Fruit fly (Drosophila melanogaster) whole organism, embryonic: ENCODE measurements around the gene Nf-YA.

Experiments
- Ada2b ChIP-seq: fragments of 200-800 bp; sonication (Bioruptor generic); IDR thresholded peaks from 2 replicates; pipeline ENCODE4 v1.3.6; 2022; ENCODE audit warnings: missing biosample characterization, missing genetic modification characterization
- Atf3 ChIP-seq: fragments of 200-800 bp; sonication (Bioruptor generic); optimal IDR thresholded peaks from 3 replicates; lab custom pipeline; 2016; ENCODE audit warnings: missing biosample characterization, missing genetic modification characterization
- Bgb ChIP-seq: fragments of 200-800 bp; sonication (Bioruptor generic); IDR thresholded peaks from 2 replicates; pipeline ENCODE4 v1.3.6; 2022; ENCODE audit warnings: missing biosample characterization, missing genetic modification characterization; ENCODE audit not compliant: partially characterized antibody
- CG10147 ChIP-seq: fragments of 200-800 bp; sonication (Bioruptor generic); optimal IDR thresholded peaks from 2 replicates; lab custom pipeline; 2019; ENCODE audit warnings: missing biosample characterization, mild to moderate bottlenecking, missing genetic modification characterization, moderate library complexity
- CG10565 ChIP-seq: fragments of 200-800 bp; sonication (Bioruptor generic); optimal IDR thresholded peaks from 3 replicates; lab custom pipeline; 2016; ENCODE audit warnings: missing biosample characterization, mild to moderate bottlenecking, missing genetic modification characterization
- CG12391 ChIP-seq: fragments of 200-800 bp; sonication (Bioruptor generic); optimal IDR thresholded peaks from 3 replicates; lab custom pipeline; 2018; ENCODE audit warnings: missing biosample characterization, mild to moderate bottlenecking, missing genetic modification characterization, moderate library complexity
- CG14050 ChIP-seq: fragments of 200-800 bp; sonication (Bioruptor generic); IDR thresholded peaks from 3 replicates; pipeline ENCODE4 v1.3.6; 2022; ENCODE audit warnings: missing biosample characterization, missing genetic modification characterization
- CG16863 ChIP-seq: fragments of 200-800 bp; sonication (Bioruptor generic); optimal IDR thresholded peaks from 3 replicates; lab custom pipeline; 2016; ENCODE audit warnings: missing biosample characterization, missing genetic modification characterization
- CG1832 ChIP-seq: fragments of 200-800 bp; sonication (Bioruptor generic); optimal IDR thresholded peaks from 2 replicates; lab custom pipeline; 2017; ENCODE audit warnings: missing biosample characterization, mild to moderate bottlenecking, missing genetic modification characterization, inconsistent platforms
- CG2120 ChIP-seq: fragments of 200-800 bp; sonication (Bioruptor generic); optimal IDR thresholded peaks from 3 replicates; lab custom pipeline; 2016; ENCODE audit warnings: missing biosample characterization, missing genetic modification characterization
- CG2202 ChIP-seq: fragments of 200-800 bp; sonication (Bioruptor generic); optimal IDR thresholded peaks from 2 replicates; lab custom pipeline; 2018; ENCODE audit warnings: missing biosample characterization, mild to moderate bottlenecking, missing genetic modification characterization
- CG3847 ChIP-seq: fragments of 200-800 bp; sonication (Bioruptor generic); IDR thresholded peaks from 2 replicates; pipeline ENCODE4 v1.3.6; 2022; ENCODE audit warnings: missing biosample characterization, missing genetic modification characterization
- CG4360 ChIP-seq: fragments of 200-800 bp; sonication (Bioruptor generic); IDR thresholded peaks from 2 replicates; pipeline ENCODE4 v1.3.6; 2022; ENCODE audit warnings: missing biosample characterization, missing genetic modification characterization
- CG7357 ChIP-seq: fragments of 200-800 bp; sonication (Bioruptor generic); IDR thresholded peaks from 3 replicates; pipeline ENCODE4 v1.3.6; 2022; ENCODE audit warnings: missing biosample characterization, missing genetic modification characterization
- CG9797 ChIP-seq: fragments of 200-800 bp; sonication (Bioruptor generic); optimal IDR thresholded peaks from 3 replicates; lab custom pipeline; 2018; ENCODE audit warnings: missing biosample characterization, mild to moderate bottlenecking, missing genetic modification characterization
- CkIIα-i1 ChIP-seq: fragments of 200-800 bp; sonication (Bioruptor generic); IDR thresholded peaks from 2 replicates; pipeline ENCODE4 v1.3.6; 2022; ENCODE audit warnings: missing biosample characterization, missing genetic modification characterization
- Deaf1 ChIP-seq: fragments of 200-800 bp; optimal IDR thresholded peaks from 3 replicates; lab custom pipeline; 2019; ENCODE audit warnings: missing biosample characterization, mild to moderate bottlenecking, missing genetic modification characterization, moderate library complexity
- Eip74EF ChIP-seq, 2 experiments: fragments of 200-800 bp in 1 of 2; fragments of >200 bp in 1 of 2; sonication (Bioruptor generic) in 1 of 2; optimal IDR thresholded peaks; 2 replicates each; lab custom pipeline; 2017 to 2019; ENCODE audit warnings: missing biosample characterization in 2 of 2, missing genetic modification characterization in 2 of 2, mild to moderate bottlenecking in 1 of 2, moderate library complexity in 1 of 2
- Hr3 ChIP-seq: fragments of 200-800 bp; sonication (Bioruptor generic); optimal IDR thresholded peaks from 3 replicates; lab custom pipeline; 2016; ENCODE audit warnings: missing biosample characterization, missing genetic modification characterization
- Nf-YC ChIP-seq: fragments of 200-800 bp; optimal IDR thresholded peaks from 3 replicates; lab custom pipeline; 2019; ENCODE audit warnings: missing biosample characterization, mild to moderate bottlenecking, missing genetic modification characterization, moderate library complexity
- Sin3A ChIP-seq: fragments of >200 bp; optimal IDR thresholded peaks from 2 replicates; lab custom pipeline; 2018
- TFAM ChIP-seq: fragments of 200-800 bp; sonication (Bioruptor generic); optimal IDR thresholded peaks from 2 replicates; lab custom pipeline; 2017; ENCODE audit warnings: missing biosample characterization, missing genetic modification characterization, inconsistent platforms
- ab ChIP-seq: fragments of 200-800 bp; sonication (Bioruptor generic); optimal IDR thresholded peaks from 2 replicates; lab custom pipeline; 2016; ENCODE audit warnings: missing biosample characterization, missing genetic modification characterization
- al ChIP-seq: fragments of 200-800 bp; sonication (Bioruptor generic); IDR thresholded peaks from 2 replicates; pipeline ENCODE4 v1.3.6; 2022; ENCODE audit warnings: missing biosample characterization, missing genetic modification characterization
- amos ChIP-seq: fragments of 200-800 bp; sonication (Bioruptor generic); IDR thresholded peaks from 2 replicates; pipeline ENCODE4 v1.3.6; 2022; ENCODE audit warnings: missing biosample characterization, missing genetic modification characterization; ENCODE audit not compliant: partially characterized antibody
- br ChIP-seq: fragments of >200 bp; optimal IDR thresholded peaks from 2 replicates; lab custom pipeline; 2017
- cas ChIP-seq: fragments of 200-800 bp; sonication (Bioruptor generic); IDR thresholded peaks from 2 replicates; pipeline ENCODE4 v1.3.6; 2022; ENCODE audit warnings: missing biosample characterization, missing genetic modification characterization
- chm ChIP-seq: fragments of 200-800 bp; sonication (Bioruptor generic); IDR thresholded peaks from 2 replicates; pipeline ENCODE4 v1.3.6; 2022; ENCODE audit warnings: missing biosample characterization, missing genetic modification characterization
- ems ChIP-seq: fragments of 200-800 bp; sonication (Bioruptor generic); optimal IDR thresholded peaks from 3 replicates; lab custom pipeline; 2016; ENCODE audit warnings: missing biosample characterization, missing genetic modification characterization
- eve ChIP-seq, 2 experiments: fragments of >200 bp; optimal IDR thresholded peaks; 2 replicates each; lab custom pipeline; 2017; ENCODE audit warnings: missing biosample characterization in 2 of 2, missing genetic modification characterization in 2 of 2
- ewg ChIP-seq: fragments of 200-800 bp; sonication (Bioruptor generic); optimal IDR thresholded peaks from 3 replicates; lab custom pipeline; 2017; ENCODE audit warnings: mild to moderate bottlenecking, missing biosample characterization, missing genetic modification reagents, missing genetic modification characterization
- exex ChIP-seq: fragments of 200-800 bp; sonication (Bioruptor generic); optimal IDR thresholded peaks from 4 replicates; lab custom pipeline; 2018; ENCODE audit warnings: missing biosample characterization, mild to moderate bottlenecking, missing genetic modification characterization, moderate library complexity
- fd64A ChIP-seq: fragments of 200-800 bp; sonication (Bioruptor generic); optimal IDR thresholded peaks from 3 replicates; lab custom pipeline; 2018; ENCODE audit warnings: missing biosample characterization, mild to moderate bottlenecking, missing genetic modification characterization
- ftz-f1 ChIP-seq: fragments of 200-800 bp; sonication (Bioruptor generic); optimal IDR thresholded peaks from 2 replicates; lab custom pipeline; 2016; ENCODE audit warnings: missing biosample characterization, missing genetic modification characterization
- gro ChIP-seq: fragments of 200-800 bp; sonication (Bioruptor generic); optimal IDR thresholded peaks from 2 replicates; lab custom pipeline; 2016; ENCODE audit warnings: missing biosample characterization, missing genetic modification characterization
- hkb ChIP-seq, 2 experiments: fragments of 200-800 bp in 1 of 2; fragments of >200 bp in 1 of 2; sonication (Bioruptor generic) in 1 of 2; IDR thresholded peaks in 1 of 2; optimal IDR thresholded peaks in 1 of 2; 2 replicates each; pipeline versions ENCODE4 v1.3.6 to Lab custom; 2017 to 2022; ENCODE audit warnings: missing biosample characterization in 1 of 2, missing genetic modification characterization in 1 of 2
- ind ChIP-seq: fragments of 200-800 bp; sonication (Bioruptor generic); optimal IDR thresholded peaks from 3 replicates; lab custom pipeline; 2016; ENCODE audit warnings: missing biosample characterization, missing genetic modification characterization
- kni ChIP-seq: fragments of 200-800 bp; sonication (Bioruptor generic); optimal IDR thresholded peaks from 3 replicates; lab custom pipeline; 2017; ENCODE audit warnings: mild to moderate bottlenecking, missing biosample characterization, missing genetic modification reagents, missing genetic modification characterization
- mld ChIP-seq: fragments of 200-800 bp; sonication (Bioruptor generic); IDR thresholded peaks from 3 replicates; pipeline ENCODE4 v1.3.6; 2022; ENCODE audit warnings: missing biosample characterization, missing genetic modification characterization; ENCODE audit not compliant: partially characterized antibody
- nmo ChIP-seq: fragments of 200-800 bp; sonication (Bioruptor generic); optimal IDR thresholded peaks from 2 replicates; lab custom pipeline; 2018; ENCODE audit warnings: missing biosample characterization, mild to moderate bottlenecking, missing genetic modification characterization, moderate library complexity
- oc ChIP-seq: fragments of 200-800 bp; sonication (Bioruptor generic); optimal IDR thresholded peaks from 2 replicates; lab custom pipeline; 2018; ENCODE audit warnings: missing biosample characterization, mild to moderate bottlenecking, missing genetic modification characterization, moderate library complexity
- sna ChIP-seq: fragments of 200-800 bp; sonication (Bioruptor generic); IDR thresholded peaks from 2 replicates; pipeline ENCODE4 v1.3.6; 2022; ENCODE audit warnings: missing biosample characterization, missing genetic modification characterization; ENCODE audit not compliant: partially characterized antibody
- sqz ChIP-seq: fragments of 200-800 bp; sonication (Bioruptor generic); optimal IDR thresholded peaks from 3 replicates; lab custom pipeline; 2018; ENCODE audit warnings: missing biosample characterization, mild to moderate bottlenecking, missing genetic modification characterization
- sr ChIP-seq: fragments of 200-800 bp; sonication (Bioruptor generic); IDR thresholded peaks from 3 replicates; pipeline ENCODE4 v1.3.6; 2022; ENCODE audit warnings: missing biosample characterization, missing genetic modification characterization
- ssp ChIP-seq: fragments of 200-800 bp; sonication (Bioruptor generic); IDR thresholded peaks from 2 replicates; pipeline ENCODE4 v1.3.6; 2022; ENCODE audit warnings: missing biosample characterization, missing genetic modification characterization
- tio ChIP-seq: fragments of 200-800 bp; sonication (Bioruptor generic); optimal IDR thresholded peaks from 2 replicates; lab custom pipeline; 2017; ENCODE audit warnings: missing biosample characterization, missing genetic modification characterization, inconsistent platforms
- vfl ChIP-seq: fragments of 200-800 bp; sonication (Bioruptor generic); optimal IDR thresholded peaks from 2 replicates; lab custom pipeline; 2016; ENCODE audit warnings: missing biosample characterization, missing genetic modification characterization
- vvl ChIP-seq: fragments of 200-800 bp; sonication (Bioruptor generic); IDR thresholded peaks from 2 replicates; pipeline ENCODE4 v1.3.6; 2022; ENCODE audit warnings: missing biosample characterization, missing genetic modification characterization
- zen2 ChIP-seq: fragments of 200-800 bp; sonication (Bioruptor generic); IDR thresholded peaks from 3 replicates; pipeline ENCODE4 v1.3.6; 2022; ENCODE audit warnings: missing biosample characterization, missing genetic modification characterization; ENCODE audit not compliant: partially characterized antibody
- zfh1 ChIP-seq: fragments of 200-800 bp; sonication (Bioruptor generic); IDR thresholded peaks from 3 replicates; pipeline ENCODE4 v1.3.6; 2022; ENCODE audit warnings: missing biosample characterization, missing genetic modification characterization

Gene Nf-YA

dm6 chr3L:9462247-9462769 is 20.2 kb upstream of the Nf-YA start (continued):
- TF ChIP-seq zfh1 (GFP tag; lab: Robert Waterston, UW) (peak; percentile 78), tio (GFP tag; lab: Kevin White, UChicago) (peak; percentile 72), vfl (GFP tag; lab: Kevin White, UChicago) (peak; percentile 35), CG14050 (GFP tag; lab: Robert Waterston, UW) (peak; percentile 54; the same call in 1 of the 3 replicates), sqz (GFP tag; lab: Kevin White, UChicago) (peak; percentile 84), CG1832 (GFP tag; lab: Kevin White, UChicago) (no peak), amos (GFP tag; lab: Robert Waterston, UW) (no peak), chm (GFP tag; lab: Robert Waterston, UW) (peak; percentile 60), CG4360 (GFP tag; lab: Robert Waterston, UW) (peak; percentile 81), Eip74EF (GFP tag; optimal IDR thresholded peaks at IDR 0.05; lab: Kevin White, UChicago) (peak in 1 of 2 experiments; percentile 92), ems (GFP tag; lab: Kevin White, UChicago) (peak; percentile 87), CG9797 (GFP tag; lab: Kevin White, UChicago) (peak; percentile 4), al (GFP tag; lab: Robert Waterston, UW) (peak; percentile 53; the same call in 1 of the 2 replicates), sna (GFP tag; lab: Robert Waterston, UW) (peak; percentile 58; the same call in 1 of the 2 replicates), mld (0 out of 3 replicates have a peak, but pooled peaks have one; percentile 8), zen2 (GFP tag; lab: Robert Waterston, UW) (no peak), Sin3A (lab: Kevin White, UChicago) (no peak), br (lab: Kevin White, UChicago) (no peak), eve (GFP tag; optimal IDR thresholded peaks at IDR 0.05; lab: Kevin White, UChicago) (no peak), CG2120 (GFP tag; lab: Kevin White, UChicago) (peak; percentile 82), Hr3 (peak; percentile 63), sr (GFP tag; lab: Robert Waterston, UW) (no peak; the same call in 2 of the 3 replicates), vvl (GFP tag; lab: Robert Waterston, UW) (peak; percentile 91), ab (GFP tag; lab: Kevin White, UChicago) (no peak), exex (tag; lab: Kevin White, UChicago) (peak; percentile 67), CkIIα-i1 (GFP tag; lab: Robert Waterston, UW) (no peak), cas (0 out of 2 replicates have a peak, but pooled peaks have one; percentile 37), CG3847 (GFP tag; lab: Robert Waterston, UW) (peak; percentile 58; the same call in 1 of the 2 replicates), kni (GFP tag; lab: Kevin White, UChicago) (peak; percentile 31), hkb (optimal IDR thresholded peaks at IDR 0.05; lab: Kevin White, UChicago) (no peak), hkb (GFP tag; IDR thresholded peaks at IDR 0.05; lab: Robert Waterston, UW) (peak; percentile 86), Deaf1 (tag; lab: Kevin White, UChicago) (peak; percentile 74), Ada2b (GFP tag; lab: Robert Waterston, UW) (peak; percentile 64), ewg (GFP tag; lab: Kevin White, UChicago) (peak; percentile 69), fd64A (GFP tag; lab: Kevin White, UChicago) (peak; percentile 62), CG10565 (GFP tag; lab: Kevin White, UChicago) (peak; percentile 28), CG2202 (tag; lab: Kevin White, UChicago) (peak; percentile 88), Bgb (GFP tag; lab: Robert Waterston, UW) (peak; percentile 36; the same call in 1 of the 2 replicates), nmo (GFP tag; lab: Kevin White, UChicago) (peak; percentile 92), ftz-f1 (GFP tag; lab: Kevin White, UChicago) (no peak), Atf3 (GFP tag; lab: Kevin White, UChicago) (peak; percentile 19), TFAM (GFP tag; lab: Kevin White, UChicago) (peak; percentile 50), CG16863 (GFP tag; lab: Kevin White, UChicago) (peak; percentile 71), CG10147 (peak; percentile 93), CG12391 (tag; lab: Kevin White, UChicago) (peak; percentile 96), Nf-YC (tag; lab: Kevin White, UChicago) (peak; percentile 81), ind (GFP tag; lab: Kevin White, UChicago) (peak; percentile 65), gro (GFP tag; lab: Kevin White, UChicago) (peak; percentile 76), oc (peak; percentile 79), CG7357 (GFP tag; lab: Robert Waterston, UW) (peak; percentile 64; the same call in 2 of the 3 replicates), ssp (GFP tag; lab: Robert Waterston, UW) (0 out of 2 replicates have a peak, but pooled peaks have one; percentile 6)
